Worm (Caenorhabditis elegans) whole organism, late embryonic: ENCODE data around the gene ceh-57.

Experiments
- ceh-6 ChIP-seq: fragments of 200-800 bp; sonication (Bioruptor generic); optimal IDR thresholded peaks from 2 replicates; lab custom pipeline; 2018; ENCODE audit warnings: mild to moderate bottlenecking, missing genetic modification characterization, missing compliant biosample characterization
- fkh-10 ChIP-seq: fragments of 150-350 bp; optimal IDR thresholded peaks from 2 replicates; lab custom pipeline; 2014; ENCODE audit warnings: missing biosample characterization, missing genetic modification reagents, missing genetic modification characterization
- mec-3 ChIP-seq: sonication (generic microtip); optimal IDR thresholded peaks from 2 replicates; lab custom pipeline; 2016; ENCODE audit warnings: borderline replicate concordance, missing genetic modification characterization, missing compliant biosample characterization
- pha-2 ChIP-seq: sonication (generic microtip); optimal IDR thresholded peaks from 2 replicates; lab custom pipeline; 2017; ENCODE audit warnings: mild to moderate bottlenecking, missing genetic modification characterization, missing compliant biosample characterization
- sox-2 ChIP-seq: fragments of 200-800 bp; sonication (Bioruptor generic); IDR thresholded peaks from 2 replicates; pipeline ENCODE4 v1.3.6; 2022; ENCODE audit warnings: missing genetic modification reagents, missing genetic modification characterization, missing compliant biosample characterization
- sox-4 ChIP-seq: sonication (generic microtip); optimal IDR thresholded peaks from 2 replicates; lab custom pipeline; 2017; ENCODE audit warnings: mild to moderate bottlenecking, missing genetic modification characterization, inconsistent platforms, missing compliant biosample characterization
- syd-9 ChIP-seq: sonication (generic microtip); optimal IDR thresholded peaks from 2 replicates; lab custom pipeline; 2016; ENCODE audit warnings: mild to moderate bottlenecking, missing genetic modification characterization, moderate library complexity, missing compliant biosample characterization

DNA sequence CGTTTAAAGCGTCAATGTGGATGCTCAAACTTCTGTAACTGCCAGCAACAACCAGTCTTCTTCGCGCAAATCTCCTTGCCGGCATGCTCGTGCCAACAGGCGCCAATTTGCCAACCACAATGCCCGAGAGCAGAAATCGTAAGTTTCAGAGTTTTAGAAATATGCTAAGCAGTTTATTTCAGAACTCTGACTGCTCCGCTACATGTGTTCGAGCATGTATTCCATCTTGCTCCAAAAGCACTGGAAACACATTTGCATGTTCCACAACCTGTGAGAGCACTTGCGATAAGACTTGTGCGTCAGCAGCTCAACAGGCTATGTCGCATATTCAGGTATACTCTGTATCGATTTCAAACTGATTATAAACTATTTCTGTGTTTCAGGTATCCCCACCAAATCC, 37.3 kb downstream of the ceh-57 start:
- TF ChIP-seq syd-9 (tag; lab: Kevin White, UChicago) = no peak
- no peak for TF ChIP-seq sox-4 (tag; lab: Kevin White, UChicago)
- TF ChIP-seq mec-3 (tag; lab: Kevin White, UChicago) = no peak
- TF ChIP-seq pha-2 (tag; lab: Kevin White, UChicago) = no peak
- no peak for TF ChIP-seq ceh-6 (GFP tag; lab: Kevin White, UChicago)
- no peak for TF ChIP-seq fkh-10 (GFP tag; lab: Kevin White, UChicago)
- TF ChIP-seq sox-2 (GFP tag; lab: Robert Waterston, UW) = no peak
